Worm (Caenorhabditis elegans): Measurements from ENCODE around the gene mrpl-46.

- TF ChIP-seq sox-4 (tag; optimal IDR thresholded peaks at IDR 0.05) (no peak), ceh-45 (GFP tag; IDR thresholded peaks at IDR 0.05) (no peak), eyg-1 (tag; optimal IDR thresholded peaks at IDR 0.05) (no peak), ceh-48 (tag; optimal IDR thresholded peaks at IDR 0.05) (no peak), unc-42 (tag; optimal IDR thresholded peaks at IDR 0.05) (no peak), elt-2 (tag; optimal IDR thresholded peaks at IDR 0.05) (no peak), nfya-1 (tag; optimal IDR thresholded peaks at IDR 0.05) (no peak), lim-6 (tag; optimal IDR thresholded peaks at IDR 0.05) (no peak), pax-1 (tag; optimal IDR thresholded peaks at IDR 0.05) (no peak), ceh-9 (tag; optimal IDR thresholded peaks at IDR 0.05) (no peak)
These were observed 44.2 kb upstream of the mrpl-46 start, which contains the start of gene srt-23 for ce11 chrIV:756421-756820.

Measured in whole organism, late embryonic.